Fruit fly (Drosophila melanogaster): Measurements from ENCODE around the gene pyd.

DNA sequence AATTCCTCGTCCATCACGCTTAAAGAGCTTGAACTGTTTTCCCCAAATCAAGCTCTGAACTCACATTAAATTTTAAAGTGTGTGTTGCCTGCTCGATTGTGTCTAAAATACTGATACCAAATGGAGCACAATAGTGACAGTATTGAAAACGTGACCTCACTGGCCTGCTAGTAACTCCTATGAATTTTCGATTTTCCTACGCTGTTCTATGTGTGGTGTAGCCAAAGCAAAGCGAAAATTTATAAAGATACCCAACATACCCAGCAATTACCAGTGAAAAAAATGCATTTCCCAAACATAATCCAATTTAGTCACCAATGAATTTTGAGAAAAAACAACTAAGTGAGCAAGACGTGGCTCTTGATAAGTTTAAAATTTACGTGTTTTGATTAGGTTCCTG lies 151.9 kb downstream of the pyd start, which contains the start of gene CG33191:
- no peak for TF ChIP-seq psq (optimal IDR thresholded peaks at IDR 0.05)
- TF ChIP-seq ttk (optimal IDR thresholded peaks at IDR 0.05), result no peak
- TF ChIP-seq Myc (optimal IDR thresholded peaks at IDR 0.05), result no peak
- TF ChIP-seq h (optimal IDR thresholded peaks at IDR 0.05), result no peak
- no peak for TF ChIP-seq Sin3A (optimal IDR thresholded peaks at IDR 0.05)
- TF ChIP-seq insv (optimal IDR thresholded peaks at IDR 0.05), result no peak

All from Kc167 (cell line).